Fruit fly (Drosophila melanogaster) whole organism, embryonic: Measurements from ENCODE around the gene CG18095.

Experiments used
- ATbp ChIP-seq: fragments of 200-800 bp; sonication (Bioruptor generic); optimal IDR thresholded peaks from 2 replicates; lab custom pipeline; 2017; ENCODE audit warnings: missing biosample characterization, mild to moderate bottlenecking, missing genetic modification characterization, missing genetic modification reagents
- Atf6 ChIP-seq: fragments of 200-800 bp; sonication (Bioruptor generic); IDR thresholded peaks from 2 replicates; pipeline ENCODE4 v1.3.6; 2022; ENCODE audit warnings: missing biosample characterization, missing genetic modification characterization
- CG1024 ChIP-seq: fragments of 200-800 bp; sonication (Bioruptor generic); IDR thresholded peaks from 2 replicates; pipeline ENCODE4 v1.3.6; 2022; ENCODE audit warnings: missing biosample characterization, missing genetic modification characterization
- CG10366 ChIP-seq: fragments of 200-800 bp; sonication (Bioruptor generic); IDR thresholded peaks from 2 replicates; pipeline ENCODE4 v1.3.6; 2022; ENCODE audit warnings: missing biosample characterization, missing genetic modification characterization
- CG11456 ChIP-seq: fragments of 200-800 bp; sonication (Bioruptor generic); IDR thresholded peaks from 3 replicates; pipeline ENCODE4 v1.3.6; 2022; ENCODE audit warnings: missing biosample characterization, missing genetic modification characterization
- CG13775 ChIP-seq: fragments of 200-800 bp; sonication (Bioruptor generic); optimal IDR thresholded peaks from 3 replicates; lab custom pipeline; 2017; ENCODE audit warnings: missing biosample characterization, mild to moderate bottlenecking, missing genetic modification characterization
- CG13894 ChIP-seq: fragments of 200-800 bp; sonication (Bioruptor generic); optimal IDR thresholded peaks from 3 replicates; lab custom pipeline; 2018; ENCODE audit warnings: missing biosample characterization, mild to moderate bottlenecking, missing genetic modification characterization, moderate library complexity
- CG14050 ChIP-seq: fragments of 200-800 bp; sonication (Bioruptor generic); IDR thresholded peaks from 3 replicates; pipeline ENCODE4 v1.3.6; 2022; ENCODE audit warnings: missing biosample characterization, missing genetic modification characterization
- CG14667 ChIP-seq: fragments of 200-800 bp; sonication (Bioruptor generic); IDR thresholded peaks from 2 replicates; pipeline ENCODE4 v1.3.6; 2022; ENCODE audit warnings: missing biosample characterization, missing genetic modification characterization
- CG14710 ChIP-seq: fragments of 200-800 bp; sonication (Bioruptor generic); optimal IDR thresholded peaks from 3 replicates; lab custom pipeline; 2019; ENCODE audit warnings: missing biosample characterization, mild to moderate bottlenecking, missing genetic modification characterization, moderate library complexity
- CG1603 ChIP-seq: fragments of 200-800 bp; sonication (Bioruptor generic); optimal IDR thresholded peaks from 2 replicates; lab custom pipeline; 2019; ENCODE audit warnings: missing biosample characterization, mild to moderate bottlenecking, missing genetic modification characterization, moderate library complexity
- CG1792 ChIP-seq: fragments of 200-800 bp; sonication (Bioruptor generic); optimal IDR thresholded peaks from 2 replicates; lab custom pipeline; 2016; ENCODE audit warnings: missing biosample characterization, missing genetic modification characterization
- CG18764 ChIP-seq: fragments of 200-800 bp; sonication (Bioruptor generic); optimal IDR thresholded peaks from 3 replicates; lab custom pipeline; 2016; ENCODE audit warnings: missing biosample characterization, missing genetic modification characterization
- CG2120 ChIP-seq: fragments of 200-800 bp; sonication (Bioruptor generic); optimal IDR thresholded peaks from 3 replicates; lab custom pipeline; 2016; ENCODE audit warnings: missing biosample characterization, missing genetic modification characterization
- CG42726 ChIP-seq: fragments of 200-800 bp; sonication (Bioruptor generic); IDR thresholded peaks from 2 replicates; pipeline ENCODE4 v1.3.6; 2022; ENCODE audit warnings: missing biosample characterization, missing genetic modification characterization; ENCODE audit not compliant: partially characterized antibody
- CG4282 ChIP-seq: fragments of 200-800 bp; sonication (Bioruptor generic); optimal IDR thresholded peaks from 2 replicates; lab custom pipeline; 2016; ENCODE audit warnings: missing biosample characterization, missing genetic modification characterization
- CG4404 ChIP-seq: fragments of 200-800 bp; sonication (Bioruptor generic); IDR thresholded peaks from 2 replicates; pipeline ENCODE4 v1.3.6; 2022; ENCODE audit warnings: missing biosample characterization, missing genetic modification characterization
- CG5245 ChIP-seq: fragments of 200-800 bp; sonication (Bioruptor generic); optimal IDR thresholded peaks from 3 replicates; lab custom pipeline; 2016; ENCODE audit warnings: missing biosample characterization, missing genetic modification characterization
- CG6765 ChIP-seq: fragments of 200-800 bp; sonication (Bioruptor generic); optimal IDR thresholded peaks from 3 replicates; lab custom pipeline; 2017; ENCODE audit warnings: missing biosample characterization, mild to moderate bottlenecking, missing genetic modification characterization
- CG7357 ChIP-seq: fragments of 200-800 bp; sonication (Bioruptor generic); IDR thresholded peaks from 3 replicates; pipeline ENCODE4 v1.3.6; 2022; ENCODE audit warnings: missing biosample characterization, missing genetic modification characterization
- CG8388 ChIP-seq: fragments of 200-800 bp; sonication (Bioruptor generic); optimal IDR thresholded peaks from 2 replicates; lab custom pipeline; 2019; ENCODE audit warnings: missing biosample characterization, mild to moderate bottlenecking, missing genetic modification characterization, moderate library complexity
- CG8478 ChIP-seq: fragments of >200 bp; optimal IDR thresholded peaks from 2 replicates; lab custom pipeline; 2018
- CG9437 ChIP-seq: fragments of 200-800 bp; sonication (Bioruptor generic); optimal IDR thresholded peaks from 2 replicates; lab custom pipeline; 2018; ENCODE audit warnings: missing biosample characterization, mild to moderate bottlenecking, missing genetic modification characterization
- Camta ChIP-seq: fragments of 200-800 bp; sonication (Bioruptor generic); optimal IDR thresholded peaks from 2 replicates; lab custom pipeline; 2016; ENCODE audit warnings: missing biosample characterization, missing genetic modification characterization
- ERR ChIP-seq: fragments of 200-800 bp; sonication (Bioruptor generic); optimal IDR thresholded peaks from 2 replicates; lab custom pipeline; 2016; ENCODE audit warnings: missing biosample characterization, missing genetic modification characterization
- Ets97D ChIP-seq: fragments of 200-800 bp; sonication (Bioruptor generic); optimal IDR thresholded peaks from 3 replicates; lab custom pipeline; 2016; ENCODE audit warnings: missing biosample characterization, missing genetic modification characterization
- Gsc ChIP-seq: fragments of 200-800 bp; sonication (Bioruptor generic); IDR thresholded peaks from 2 replicates; pipeline ENCODE4 v1.3.6; 2022; ENCODE audit warnings: missing biosample characterization, missing genetic modification characterization
- Hr39 ChIP-seq: fragments of >200 bp; optimal IDR thresholded peaks from 2 replicates; lab custom pipeline; 2017
- Nf-YC ChIP-seq: fragments of 200-800 bp; optimal IDR thresholded peaks from 3 replicates; lab custom pipeline; 2019; ENCODE audit warnings: missing biosample characterization, mild to moderate bottlenecking, missing genetic modification characterization, moderate library complexity
- Optix ChIP-seq: fragments of 200-800 bp; sonication (Bioruptor generic); IDR thresholded peaks from 3 replicates; pipeline ENCODE4 v1.3.6; 2022; ENCODE audit warnings: missing biosample characterization, missing genetic modification characterization
- Stat92E ChIP-seq, 3 experiments: fragments of >200 bp in 2 of 3; fragments of 200-800 bp in 1 of 3; sonication (Bioruptor generic) in 1 of 3; optimal IDR thresholded peaks; 2 replicates each; lab custom pipeline; 2017 to 2019; ENCODE audit warnings: missing biosample characterization in 3 of 3, missing genetic modification characterization in 3 of 3, mild to moderate bottlenecking in 1 of 3, moderate library complexity in 1 of 3
- Trl ChIP-seq, 3 experiments: fragments of >200 bp in 2 of 3; fragments of 200-800 bp in 1 of 3; sonication (Bioruptor generic) in 1 of 3; optimal IDR thresholded peaks; 2 replicates in 1 of 3; 3 replicates in 2 of 3; lab custom pipeline; 2016 to 2017; ENCODE audit warnings: missing biosample characterization in 1 of 3, missing genetic modification characterization in 1 of 3
- ac ChIP-seq: fragments of 200-800 bp; sonication (Bioruptor generic); optimal IDR thresholded peaks from 3 replicates; lab custom pipeline; 2017; ENCODE audit warnings: missing biosample characterization, mild to moderate bottlenecking, missing genetic modification characterization
- amos ChIP-seq: fragments of 200-800 bp; sonication (Bioruptor generic); IDR thresholded peaks from 2 replicates; pipeline ENCODE4 v1.3.6; 2022; ENCODE audit warnings: missing biosample characterization, missing genetic modification characterization; ENCODE audit not compliant: partially characterized antibody
- croc ChIP-seq: fragments of 200-800 bp; sonication (Bioruptor generic); conservative IDR thresholded peaks from 3 replicates; pipeline ENCODE4 v1.3.6; 2022; ENCODE audit warnings: missing biosample characterization, missing genetic modification characterization
- crol ChIP-seq: fragments of 200-800 bp; sonication (Bioruptor generic); IDR thresholded peaks from 2 replicates; pipeline ENCODE4 v1.3.6; 2022; ENCODE audit warnings: missing biosample characterization, missing genetic modification characterization
- cwo ChIP-seq: fragments of 200-800 bp; sonication (Bioruptor generic); optimal IDR thresholded peaks from 3 replicates; lab custom pipeline; 2017; ENCODE audit warnings: missing biosample characterization, missing genetic modification characterization, mild to moderate bottlenecking, moderate library complexity, missing genetic modification reagents
- da ChIP-seq: fragments of 200-800 bp; sonication (Bioruptor generic); optimal IDR thresholded peaks from 2 replicates; lab custom pipeline; 2016; ENCODE audit warnings: missing biosample characterization, missing genetic modification characterization
- fru ChIP-seq: fragments of >200 bp; optimal IDR thresholded peaks from 2 replicates; lab custom pipeline; 2017
- grau ChIP-seq: fragments of 200-800 bp; optimal IDR thresholded peaks from 3 replicates; lab custom pipeline; 2019; ENCODE audit warnings: missing biosample characterization, mild to moderate bottlenecking, missing genetic modification characterization, moderate library complexity
- luna ChIP-seq: fragments of 200-800 bp; sonication (Bioruptor generic); optimal IDR thresholded peaks from 2 replicates; lab custom pipeline; 2016; ENCODE audit warnings: missing biosample characterization, missing genetic modification characterization
- oc ChIP-seq: fragments of 200-800 bp; sonication (Bioruptor generic); optimal IDR thresholded peaks from 2 replicates; lab custom pipeline; 2018; ENCODE audit warnings: missing biosample characterization, mild to moderate bottlenecking, missing genetic modification characterization, moderate library complexity
- pho ChIP-seq: fragments of 200-800 bp; sonication (Bioruptor generic); optimal IDR thresholded peaks from 2 replicates; lab custom pipeline; 2016; ENCODE audit warnings: missing biosample characterization, missing genetic modification characterization
- scrt ChIP-seq: fragments of 200-800 bp; sonication (Bioruptor generic); optimal IDR thresholded peaks from 2 replicates; lab custom pipeline; 2018; ENCODE audit warnings: missing biosample characterization, mild to moderate bottlenecking, missing genetic modification characterization, moderate library complexity
- shn ChIP-seq: fragments of 200-800 bp; sonication (Bioruptor generic); optimal IDR thresholded peaks from 3 replicates; lab custom pipeline; 2016; ENCODE audit warnings: missing biosample characterization, missing genetic modification characterization
- sna ChIP-seq: fragments of 200-800 bp; sonication (Bioruptor generic); IDR thresholded peaks from 2 replicates; pipeline ENCODE4 v1.3.6; 2022; ENCODE audit warnings: missing biosample characterization, missing genetic modification characterization; ENCODE audit not compliant: partially characterized antibody
- tio ChIP-seq: fragments of 200-800 bp; sonication (Bioruptor generic); optimal IDR thresholded peaks from 2 replicates; lab custom pipeline; 2017; ENCODE audit warnings: missing biosample characterization, missing genetic modification characterization, inconsistent platforms
- vfl ChIP-seq: fragments of 200-800 bp; sonication (Bioruptor generic); optimal IDR thresholded peaks from 2 replicates; lab custom pipeline; 2016; ENCODE audit warnings: missing biosample characterization, missing genetic modification characterization
- vvl ChIP-seq: fragments of 200-800 bp; sonication (Bioruptor generic); IDR thresholded peaks from 2 replicates; pipeline ENCODE4 v1.3.6; 2022; ENCODE audit warnings: missing biosample characterization, missing genetic modification characterization
- wor ChIP-seq: fragments of 200-800 bp; sonication (Bioruptor generic); IDR thresholded peaks from 2 replicates; pipeline ENCODE4 v1.3.6; 2022; ENCODE audit warnings: missing biosample characterization, missing genetic modification characterization
- yki ChIP-seq: fragments of >200 bp; optimal IDR thresholded peaks from 3 replicates; lab custom pipeline; 2018

CG18095 gene

DNA sequence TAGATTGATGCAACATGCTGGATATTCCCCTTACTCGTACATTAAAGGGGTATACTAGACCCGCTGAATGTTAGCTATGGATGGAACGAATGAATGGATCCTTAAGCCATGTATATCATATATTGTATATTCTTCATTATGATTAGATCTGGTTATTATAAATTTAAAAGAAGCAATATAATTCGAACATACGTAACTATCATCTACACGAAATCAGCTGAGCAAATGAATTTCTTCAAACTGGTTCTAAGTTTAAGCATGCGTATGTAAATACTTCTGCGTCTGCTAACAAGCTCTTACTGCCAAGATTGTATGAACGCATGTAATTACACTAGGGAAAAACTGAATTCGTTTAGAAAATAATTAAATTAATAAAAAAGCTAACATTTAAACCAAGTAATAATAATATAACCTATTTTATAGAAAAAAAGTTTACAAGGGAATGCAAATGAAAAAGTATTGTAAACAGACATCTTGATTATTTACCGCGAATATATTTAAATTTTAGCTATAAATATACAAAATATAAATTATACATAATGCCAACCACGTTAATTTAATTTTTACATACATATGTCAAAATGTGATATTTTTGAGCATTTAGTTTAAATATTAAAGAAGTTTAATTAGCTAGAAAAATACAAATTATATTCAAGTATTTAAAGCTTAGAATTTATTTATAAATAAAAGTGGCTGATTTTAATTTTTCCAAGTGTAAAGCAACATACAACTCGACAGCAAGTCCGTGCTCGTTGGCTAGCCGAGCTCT, 10.3 kb downstream of the CG18095 start (continued):
- TF ChIP-seq cwo (GFP tag; lab: Kevin White, UChicago) (peak; percentile 37), CG18764 (GFP tag; lab: Kevin White, UChicago) (no peak), Camta (no peak), Optix (GFP tag; lab: Robert Waterston, UW) (no peak), Hr39 (lab: Kevin White, UChicago) (no peak), Ets97D (peak; percentile 2), CG9437 (GFP tag; lab: Kevin White, UChicago) (peak; percentile 87), tio (GFP tag; lab: Kevin White, UChicago) (peak; percentile 39), Gsc (GFP tag; lab: Robert Waterston, UW) (no peak), ac (no peak), fru (no peak), CG5245 (peak; percentile 47), yki (lab: Kevin White, UChicago) (no peak), grau (tag; lab: Kevin White, UChicago) (peak; percentile 79), CG13775 (GFP tag; lab: Kevin White, UChicago) (peak; percentile 56), CG13894 (tag; lab: Kevin White, UChicago) (no peak), scrt (GFP tag; lab: Kevin White, UChicago) (no peak), CG1603 (peak; percentile 90), Trl (optimal IDR thresholded peaks at IDR 0.05; lab: Kevin White, UChicago) (no peak), Trl (GFP tag; optimal IDR thresholded peaks at IDR 0.05; lab: Kevin White, UChicago) (peak; percentile 6), CG8478 (lab: Kevin White, UChicago) (no peak), CG1024 (GFP tag; lab: Robert Waterston, UW) (no peak), CG42726 (GFP tag; lab: Robert Waterston, UW) (no peak), CG14710 (tag; lab: Kevin White, UChicago) (peak; percentile 83), Nf-YC (peak; percentile 15), ATbp (GFP tag; lab: Kevin White, UChicago) (peak; percentile 61), sna (GFP tag; lab: Robert Waterston, UW) (no peak), amos (GFP tag; lab: Robert Waterston, UW) (no peak), ERR (GFP tag; lab: Kevin White, UChicago) (no peak), CG11456 (no peak), da (GFP tag; lab: Kevin White, UChicago) (no peak), CG2120 (GFP tag; lab: Kevin White, UChicago) (peak; percentile 65), CG7357 (0 out of 3 replicates have a peak, but pooled peaks have one; percentile 10), CG6765 (GFP tag; lab: Kevin White, UChicago) (peak; percentile 29), Stat92E (GFP tag; optimal IDR thresholded peaks at IDR 0.05; lab: Kevin White, UChicago) (no peak), vvl (GFP tag; lab: Robert Waterston, UW) (peak; percentile 85), pho (no peak), vfl (GFP tag; lab: Kevin White, UChicago) (no peak), CG14050 (GFP tag; lab: Robert Waterston, UW) (no peak), CG4282 (no peak), CG4404 (GFP tag; lab: Robert Waterston, UW) (0 out of 2 replicates have a peak, but pooled peaks have one; percentile 6), croc (GFP tag; lab: Robert Waterston, UW) (no peak; the same call in 2 of the 3 replicates), shn (peak; percentile 9), CG10366 (GFP tag; lab: Robert Waterston, UW) (peak; percentile 57), crol (GFP tag; lab: Robert Waterston, UW) (no peak), CG8388 (GFP tag; lab: Kevin White, UChicago) (peak; percentile 79), luna (no peak), Atf6 (GFP tag; lab: Robert Waterston, UW) (no peak; the same call in 1 of the 2 replicates), CG1792 (GFP tag; lab: Kevin White, UChicago) (no peak), wor (GFP tag; lab: Robert Waterston, UW) (peak; percentile 33; the same call in 1 of the 2 replicates), oc (peak; percentile 72), CG14667 (peak; percentile 48; the same call in 1 of the 2 replicates)
